Worm (Caenorhabditis elegans): ENCODE data around the gene tin-10.

The tin-10 gene

ce11 chrIII:11526396-11526795 lies 23.7 kb upstream of the tin-10 start, which contains the start of gene xpb-1:
xpb-1 (plus strand) TSS chrIII:11526657.
- TF ChIP-seq unc-3 (GFP tag; conservative IDR thresholded peaks at IDR 0.05) (no peak), unc-3 (tag; optimal IDR thresholded peaks at IDR 0.05) (no peak), unc-55 (GFP tag; optimal IDR thresholded peaks at IDR 0.05) (no peak), K02D7.2 (tag; optimal IDR thresholded peaks at IDR 0.05) (no peak), F13H6.1 (tag; optimal IDR thresholded peaks at IDR 0.05) (no peak), odd-2 (tag; optimal IDR thresholded peaks at IDR 0.05) (no peak), hlh-6 (tag; optimal IDR thresholded peaks at IDR 0.05) (no peak), ztf-16 (tag; optimal IDR thresholded peaks at IDR 0.05) (no peak), C38D4.7 (GFP tag; optimal IDR thresholded peaks at IDR 0.05) (no peak), eyg-1 (tag; optimal IDR thresholded peaks at IDR 0.05) (no peak), sdc-2 (tag; optimal IDR thresholded peaks at IDR 0.05) (no peak), ceh-24 (tag; optimal IDR thresholded peaks at IDR 0.05) (no peak), rnt-1 (tag; optimal IDR thresholded peaks at IDR 0.05) (no peak), C08G9.2 (tag; optimal IDR thresholded peaks at IDR 0.05) (no peak), ceh-31 (tag; optimal IDR thresholded peaks at IDR 0.05) (no peak), hlh-8 (tag; optimal IDR thresholded peaks at IDR 0.05) (no peak), tbx-2 (tag; optimal IDR thresholded peaks at IDR 0.05) (no peak), nfya-1 (tag; optimal IDR thresholded peaks at IDR 0.05) (no peak), ama-1 (optimal IDR thresholded peaks at IDR 0.05) (no peak), unc-42 (tag; optimal IDR thresholded peaks at IDR 0.05) (no peak), ceh-18 (tag; optimal IDR thresholded peaks at IDR 0.05) (no peak)

DNA sequence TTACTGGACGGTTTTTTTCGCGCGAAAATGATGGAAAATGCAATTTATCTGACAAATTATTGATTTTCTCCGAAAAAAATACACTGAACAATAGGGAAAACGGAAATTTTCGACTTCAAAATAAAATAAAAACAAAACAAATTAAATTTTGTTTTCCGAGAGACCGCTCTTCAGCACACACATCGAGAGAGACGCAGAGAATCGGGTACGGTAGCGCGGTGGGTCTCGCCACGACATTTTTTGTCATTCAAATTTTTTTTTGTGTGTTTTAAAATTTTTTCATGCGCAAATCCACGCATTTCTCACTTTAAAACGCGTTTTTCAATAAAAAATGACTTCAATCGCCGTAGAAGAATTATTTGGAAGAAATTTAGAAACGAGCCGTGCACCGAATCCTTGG lies 21.4 kb upstream of the tin-10 start:
- TF ChIP-seq lim-6 (tag; optimal IDR thresholded peaks at IDR 0.05) (no peak), fax-1 (tag; optimal IDR thresholded peaks at IDR 0.05) (no peak), elt-2 (tag; optimal IDR thresholded peaks at IDR 0.05) (no peak), dmd-4 (tag; optimal IDR thresholded peaks at IDR 0.05; ENCODE audit: borderline replicate concordance) (no peak), C08G9.2 (tag; optimal IDR thresholded peaks at IDR 0.05) (no peak), ceh-9 (tag; optimal IDR thresholded peaks at IDR 0.05) (no peak), ceh-24 (tag; optimal IDR thresholded peaks at IDR 0.05) (no peak), sox-4 (tag; optimal IDR thresholded peaks at IDR 0.05) (no peak)

DNA sequence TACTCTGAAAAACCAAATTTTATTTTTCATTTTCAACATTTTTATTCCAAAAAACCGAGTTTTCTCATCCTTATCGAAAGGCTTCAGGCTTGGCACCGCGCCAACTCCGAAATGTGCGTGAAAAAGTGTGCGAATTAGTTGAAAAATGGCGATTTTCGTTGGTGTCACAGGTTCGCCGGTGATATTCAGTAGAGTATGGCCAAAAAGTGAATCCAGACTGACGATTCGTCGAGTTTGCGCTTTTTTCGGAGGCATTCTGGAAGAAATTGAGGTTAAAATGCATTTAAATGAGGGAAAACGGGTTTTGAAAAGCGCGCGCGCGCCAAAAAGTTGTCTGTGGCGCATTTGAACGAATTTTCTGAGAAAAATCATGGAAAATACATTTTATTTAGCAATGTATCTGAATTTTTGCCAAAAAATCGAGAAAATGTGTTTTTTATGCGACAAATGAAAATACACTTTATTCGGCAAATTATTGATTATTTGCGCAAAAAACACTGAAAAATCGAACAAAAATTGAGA lies 20.9 kb upstream of the tin-10 start, which contains the start of the genes Y66D12A.16 and such-1:
TSS of gene Y66D12A.16 (plus strand) at position 51 of the 522 bp plus-strand sequence.
TSS of gene such-1 (minus strand) at position 256 of the 522 bp plus-strand sequence.
- no peak for TF ChIP-seq ceh-31 (tag; optimal IDR thresholded peaks at IDR 0.05)

DNA sequence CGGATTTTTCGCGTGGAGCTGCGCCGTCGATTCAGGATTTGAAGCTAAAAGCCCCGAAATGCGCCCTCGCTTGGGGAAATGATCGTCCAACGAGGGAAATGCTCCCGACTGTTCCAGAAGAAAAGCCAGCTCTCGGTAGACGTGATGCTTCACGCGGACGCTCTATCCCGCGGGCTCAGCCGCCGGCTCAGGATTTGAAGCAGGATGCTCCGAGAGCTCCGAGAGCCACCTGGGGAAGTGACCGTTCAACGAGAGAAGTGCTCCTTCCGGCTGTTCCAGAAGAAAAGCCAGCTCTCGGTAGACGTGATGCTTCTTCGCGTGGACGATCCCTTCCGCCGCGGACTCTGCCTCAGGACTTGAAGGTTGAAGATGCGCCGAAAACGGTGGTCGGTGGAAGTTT lies 8.2 kb upstream of the tin-10 start:
- no peak for TF ChIP-seq tbx-2 (tag; optimal IDR thresholded peaks at IDR 0.05)
- TF ChIP-seq hlh-6 (tag; optimal IDR thresholded peaks at IDR 0.05), result no peak
- TF ChIP-seq ceh-22 (tag; optimal IDR thresholded peaks at IDR 0.05), result no peak
- no peak for TF ChIP-seq pat-9 (tag; optimal IDR thresholded peaks at IDR 0.05)
- no peak for TF ChIP-seq rnt-1 (tag; optimal IDR thresholded peaks at IDR 0.05)
- TF ChIP-seq madf-2 (tag; optimal IDR thresholded peaks at IDR 0.05), result no peak
- no peak for TF ChIP-seq K02D7.2 (tag; optimal IDR thresholded peaks at IDR 0.05)
- no peak for TF ChIP-seq pqm-1 (tag; optimal IDR thresholded peaks at IDR 0.05)
- no peak for TF ChIP-seq ztf-16 (tag; optimal IDR thresholded peaks at IDR 0.05)
- TF ChIP-seq elt-4 (tag; optimal IDR thresholded peaks at IDR 0.05), result no peak
- TF ChIP-seq fkh-10 (GFP tag; optimal IDR thresholded peaks at IDR 0.05), result no peak
- TF ChIP-seq unc-3 (GFP tag; conservative IDR thresholded peaks at IDR 0.05), result no peak
- TF ChIP-seq unc-3 (tag; optimal IDR thresholded peaks at IDR 0.05), result no peak
- no peak for TF ChIP-seq eyg-1 (tag; optimal IDR thresholded peaks at IDR 0.05)
- no peak for TF ChIP-seq fkh-6 (tag; optimal IDR thresholded peaks at IDR 0.05)
- no peak for TF ChIP-seq ref-2 (tag; optimal IDR thresholded peaks at IDR 0.05)

ce11 chrIII:11510120-11510519 lies 7.5 kb upstream of the tin-10 start:
- no peak for TF ChIP-seq sdc-2 (tag; optimal IDR thresholded peaks at IDR 0.05)
- no peak for TF ChIP-seq ceh-18 (tag; optimal IDR thresholded peaks at IDR 0.05)
- no peak for TF ChIP-seq ceh-45 (GFP tag; IDR thresholded peaks at IDR 0.05)
- TF ChIP-seq hlh-30 (tag; optimal IDR thresholded peaks at IDR 0.05; ENCODE audit: insufficient read depth), result no peak

Data from whole organism, late embryonic.